Fruit fly (Drosophila melanogaster) Kc167 (cell line): ENCODE results near the gene Lcp65Aa.

ENCODE experiments used
- Myc ChIP-seq: fragments of >200 bp; optimal IDR thresholded peaks from 2 replicates; lab custom pipeline; 2017; ENCODE audit warnings: missing external identifiers
- psq ChIP-seq: fragments of >200 bp; optimal IDR thresholded peaks from 2 replicates; lab custom pipeline; 2017; ENCODE audit warnings: missing external identifiers

- no peak for TF ChIP-seq Myc
- no peak for TF ChIP-seq psq
Observed at dm6 chr3L:6181776-6182175, 30.7 kb downstream of the Lcp65Aa start, which contains the start of gene CG10274.
